Worm (Caenorhabditis elegans): ENCODE data around the gene btb-19.

DNA sequence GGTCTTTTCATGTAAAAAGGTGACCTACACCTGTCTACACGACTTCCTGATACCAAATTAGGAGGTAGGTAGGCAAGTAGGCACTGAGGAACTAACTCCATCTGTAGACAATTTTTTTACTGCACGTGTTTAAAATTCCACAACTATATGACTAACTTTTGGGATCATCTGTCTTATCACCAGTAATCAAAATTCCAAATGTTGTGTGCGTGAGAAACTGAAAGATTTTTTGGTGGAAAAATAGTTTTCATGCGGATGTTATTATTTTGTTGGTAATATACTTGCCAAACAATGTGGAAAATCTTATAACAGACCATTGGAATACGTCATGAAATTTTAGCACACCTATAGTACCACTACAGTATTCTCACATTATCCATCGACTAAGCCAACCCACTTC is 10.7 kb downstream of the btb-19 start, which contains the start of gene K10H10.13:
- TF ChIP-seq ama-1 (optimal IDR thresholded peaks at IDR 0.05) (no peak), ceh-36 (tag; optimal IDR thresholded peaks at IDR 0.05) (no peak), flt-1 (GFP tag; IDR thresholded peaks at IDR 0.05) (no peak)

All from whole organism, early embryonic.